Fruit fly (Drosophila melanogaster): ENCODE data around the gene CG16965.
A peak's percentile ranks its signal among the peaks of the same experiment; 100 is the strongest.

CG16965 gene

DNA sequence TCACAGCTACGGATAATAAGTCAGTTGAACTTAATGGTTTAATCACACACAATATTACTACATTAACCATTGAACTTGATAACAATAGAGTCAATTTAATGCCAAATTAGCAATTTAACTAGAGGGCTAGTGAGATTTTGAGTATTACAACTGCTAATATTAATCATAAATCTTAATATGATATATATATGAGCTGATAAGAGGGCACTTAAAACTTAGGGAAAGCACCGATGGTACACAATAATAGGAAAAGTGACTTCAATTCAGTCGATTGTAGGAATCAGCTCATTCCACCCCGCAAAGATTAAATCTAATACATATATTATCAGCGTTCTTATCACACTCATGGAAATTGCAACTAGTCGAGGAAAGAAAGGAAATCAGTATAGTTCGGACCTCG is at the start of gene CG16965:
Gene CG16965, plus strand, starts transcription at position 382 of the 400 bp plus-strand sequence.
- TF ChIP-seq cic (GFP tag; optimal IDR thresholded peaks at IDR 0.05) (peak; percentile 64), CG14711 (tag; optimal IDR thresholded peaks at IDR 0.05) (no peak), Hr96 (GFP tag; optimal IDR thresholded peaks at IDR 0.05) (no peak)

dm6 chr2L:11931603-11932002 is 49.8 kb upstream of the CG16965 start:
- TF ChIP-seq Crg-1 (GFP tag; optimal IDR thresholded peaks at IDR 0.05) (no peak), CG12768 (GFP tag; optimal IDR thresholded peaks at IDR 0.05) (no peak), bab1 (GFP tag; optimal IDR thresholded peaks at IDR 0.05) (no peak), CG11617 (GFP tag; optimal IDR thresholded peaks at IDR 0.05) (no peak), CG7045 (GFP tag; optimal IDR thresholded peaks at IDR 0.05) (no peak), tj (GFP tag; optimal IDR thresholded peaks at IDR 0.05) (no peak), toe (GFP tag; optimal IDR thresholded peaks at IDR 0.05) (no peak), CG14711 (tag; optimal IDR thresholded peaks at IDR 0.05) (no peak), Mnt (GFP tag; optimal IDR thresholded peaks at IDR 0.05) (no peak), ovo (GFP tag; optimal IDR thresholded peaks at IDR 0.05) (no peak), CG5204 (GFP tag; optimal IDR thresholded peaks at IDR 0.05) (no peak), CG7101 (tag; optimal IDR thresholded peaks at IDR 0.05) (no peak), Clk (GFP tag; optimal IDR thresholded peaks at IDR 0.05) (no peak), CG1620 (GFP tag; optimal IDR thresholded peaks at IDR 0.05) (no peak), kay (GFP tag; ENCODE audit: borderline replicate concordance) (no peak)

dm6 chr2L:11934205-11934604 is 47.2 kb upstream of the CG16965 start, which contains the start of gene Or33a:
Gene Or33a, plus strand, starts transcription at chr2L:11934505.
- no peak for TF ChIP-seq toe (GFP tag; optimal IDR thresholded peaks at IDR 0.05)
- no peak for TF ChIP-seq Clk (GFP tag; optimal IDR thresholded peaks at IDR 0.05)
- no peak for TF ChIP-seq CG11617 (GFP tag; optimal IDR thresholded peaks at IDR 0.05)
- no peak for TF ChIP-seq CG7045 (GFP tag; optimal IDR thresholded peaks at IDR 0.05)
- TF ChIP-seq ovo (GFP tag; optimal IDR thresholded peaks at IDR 0.05): no peak
- TF ChIP-seq CG7101 (tag; optimal IDR thresholded peaks at IDR 0.05): no peak
- TF ChIP-seq kay (GFP tag; ENCODE audit: borderline replicate concordance): no peak
- TF ChIP-seq Hr96 (GFP tag; optimal IDR thresholded peaks at IDR 0.05): no peak
- TF ChIP-seq Mnt (GFP tag; optimal IDR thresholded peaks at IDR 0.05): no peak
- TF ChIP-seq CG33017 (tag; optimal IDR thresholded peaks at IDR 0.05): no peak
- no peak for TF ChIP-seq cic (GFP tag; optimal IDR thresholded peaks at IDR 0.05)
- TF ChIP-seq CG14711 (tag; optimal IDR thresholded peaks at IDR 0.05): no peak
- no peak for TF ChIP-seq CG12768 (GFP tag; optimal IDR thresholded peaks at IDR 0.05)
- no peak for TF ChIP-seq CG1620 (GFP tag; optimal IDR thresholded peaks at IDR 0.05)
- no peak for TF ChIP-seq pad (GFP tag; optimal IDR thresholded peaks at IDR 0.05)
- no peak for TF ChIP-seq cnc (optimal IDR thresholded peaks at IDR 0.05)
- TF ChIP-seq bab1 (GFP tag; optimal IDR thresholded peaks at IDR 0.05): no peak

dm6 chr2L:11935881-11936280 is 45.5 kb upstream of the CG16965 start, which contains the start of gene Or33b:
Gene Or33b, plus strand, starts transcription at chr2L:11936181.
- TF ChIP-seq kay (GFP tag; ENCODE audit: borderline replicate concordance) (no peak), cic (GFP tag; optimal IDR thresholded peaks at IDR 0.05) (no peak), CG1620 (GFP tag; optimal IDR thresholded peaks at IDR 0.05) (no peak), CG14711 (tag; optimal IDR thresholded peaks at IDR 0.05) (no peak), CG11617 (GFP tag; optimal IDR thresholded peaks at IDR 0.05) (no peak), ovo (GFP tag; optimal IDR thresholded peaks at IDR 0.05) (no peak), cnc (optimal IDR thresholded peaks at IDR 0.05) (no peak)

dm6 chr2L:11937669-11938068 is 43.7 kb upstream of the CG16965 start, which contains the start of gene Or33c:
Gene Or33c, plus strand, starts transcription at chr2L:11937969.
- TF ChIP-seq Crg-1 (GFP tag; optimal IDR thresholded peaks at IDR 0.05) (no peak), CG1620 (GFP tag; optimal IDR thresholded peaks at IDR 0.05) (no peak), CG5204 (GFP tag; optimal IDR thresholded peaks at IDR 0.05) (no peak), bab1 (GFP tag; optimal IDR thresholded peaks at IDR 0.05) (no peak), toe (GFP tag; optimal IDR thresholded peaks at IDR 0.05) (no peak), CG7101 (tag; optimal IDR thresholded peaks at IDR 0.05) (no peak), kay (GFP tag; ENCODE audit: borderline replicate concordance) (no peak), CG7045 (GFP tag; optimal IDR thresholded peaks at IDR 0.05) (no peak), pad (GFP tag; optimal IDR thresholded peaks at IDR 0.05) (no peak), CG11617 (GFP tag; optimal IDR thresholded peaks at IDR 0.05) (no peak)

- TF ChIP-seq CG1620 (GFP tag; optimal IDR thresholded peaks at IDR 0.05) (no peak), bab1 (GFP tag; optimal IDR thresholded peaks at IDR 0.05) (no peak), CG14711 (tag; optimal IDR thresholded peaks at IDR 0.05) (no peak), CG5204 (GFP tag; optimal IDR thresholded peaks at IDR 0.05) (no peak), CG7101 (tag; optimal IDR thresholded peaks at IDR 0.05) (no peak), cic (GFP tag; optimal IDR thresholded peaks at IDR 0.05) (no peak), CG11617 (GFP tag; optimal IDR thresholded peaks at IDR 0.05) (no peak), pad (GFP tag; optimal IDR thresholded peaks at IDR 0.05) (no peak), cnc (optimal IDR thresholded peaks at IDR 0.05) (no peak), tj (GFP tag; optimal IDR thresholded peaks at IDR 0.05) (no peak), CG7045 (GFP tag; optimal IDR thresholded peaks at IDR 0.05) (no peak), toe (GFP tag; optimal IDR thresholded peaks at IDR 0.05) (no peak), Mnt (GFP tag; optimal IDR thresholded peaks at IDR 0.05) (no peak), CG33017 (tag; optimal IDR thresholded peaks at IDR 0.05) (no peak), kay (GFP tag; ENCODE audit: borderline replicate concordance) (no peak), Crg-1 (GFP tag; optimal IDR thresholded peaks at IDR 0.05) (no peak), Hr96 (GFP tag; optimal IDR thresholded peaks at IDR 0.05) (no peak)
Observed at dm6 chr2L:11940620-11941019, 40.8 kb upstream of the CG16965 start.

- TF ChIP-seq Hr96 (GFP tag; optimal IDR thresholded peaks at IDR 0.05) (no peak), bab1 (GFP tag; optimal IDR thresholded peaks at IDR 0.05) (no peak), CG7045 (GFP tag; optimal IDR thresholded peaks at IDR 0.05) (no peak), Clk (GFP tag; optimal IDR thresholded peaks at IDR 0.05) (no peak), CG1620 (GFP tag; optimal IDR thresholded peaks at IDR 0.05) (no peak), kay (GFP tag; ENCODE audit: borderline replicate concordance) (no peak), cic (GFP tag; optimal IDR thresholded peaks at IDR 0.05) (no peak), CG5204 (GFP tag; optimal IDR thresholded peaks at IDR 0.05) (no peak), Crg-1 (GFP tag; optimal IDR thresholded peaks at IDR 0.05) (no peak), CG12768 (GFP tag; optimal IDR thresholded peaks at IDR 0.05) (no peak), CG14711 (tag; optimal IDR thresholded peaks at IDR 0.05) (no peak), CG33017 (tag; optimal IDR thresholded peaks at IDR 0.05) (no peak), Mnt (GFP tag; optimal IDR thresholded peaks at IDR 0.05) (no peak), pad (GFP tag; optimal IDR thresholded peaks at IDR 0.05) (no peak), ovo (GFP tag; optimal IDR thresholded peaks at IDR 0.05) (no peak), toe (GFP tag; optimal IDR thresholded peaks at IDR 0.05) (no peak)
Observed at dm6 chr2L:11942265-11942664, 39.1 kb upstream of the CG16965 start.
